Fruit fly (Drosophila melanogaster) whole organism, embryonic: ENCODE data around the gene Pits.

Source experiments
- Atf6 ChIP-seq: fragments of 200-800 bp; sonication (Bioruptor generic); IDR thresholded peaks from 2 replicates; pipeline ENCODE4 v1.3.6; 2022; ENCODE audit warnings: missing biosample characterization, missing genetic modification characterization
- CG10565 ChIP-seq: fragments of 200-800 bp; sonication (Bioruptor generic); optimal IDR thresholded peaks from 3 replicates; lab custom pipeline; 2016; ENCODE audit warnings: missing biosample characterization, mild to moderate bottlenecking, missing genetic modification characterization
- CG10654 ChIP-seq: fragments of 200-800 bp; sonication (Bioruptor generic); optimal IDR thresholded peaks from 2 replicates; lab custom pipeline; 2016; ENCODE audit warnings: missing biosample characterization, missing genetic modification characterization
- CG11247 ChIP-seq: fragments of 200-800 bp; sonication (Bioruptor generic); IDR thresholded peaks from 2 replicates; pipeline ENCODE4 v1.3.6; 2022; ENCODE audit warnings: missing biosample characterization, missing genetic modification characterization
- CG12391 ChIP-seq: fragments of 200-800 bp; sonication (Bioruptor generic); optimal IDR thresholded peaks from 3 replicates; lab custom pipeline; 2018; ENCODE audit warnings: missing biosample characterization, mild to moderate bottlenecking, missing genetic modification characterization, moderate library complexity
- CG12942 ChIP-seq: fragments of 200-800 bp; sonication (Bioruptor generic); optimal IDR thresholded peaks from 3 replicates; lab custom pipeline; 2016; ENCODE audit warnings: missing biosample characterization, missing genetic modification characterization
- CG15601 ChIP-seq: fragments of 200-800 bp; sonication (Bioruptor generic); optimal IDR thresholded peaks from 3 replicates; lab custom pipeline; 2019; ENCODE audit warnings: missing biosample characterization, mild to moderate bottlenecking, missing genetic modification characterization, moderate library complexity
- CG1647 ChIP-seq: fragments of 200-800 bp; sonication (Bioruptor generic); optimal IDR thresholded peaks from 3 replicates; lab custom pipeline; 2016; ENCODE audit warnings: missing biosample characterization, missing genetic modification characterization
- CG17829 ChIP-seq: fragments of 200-800 bp; optimal IDR thresholded peaks from 2 replicates; lab custom pipeline; 2019; ENCODE audit warnings: missing biosample characterization, mild to moderate bottlenecking, missing genetic modification characterization, moderate library complexity
- CG18262 ChIP-seq: fragments of 200-800 bp; optimal IDR thresholded peaks from 3 replicates; lab custom pipeline; 2019; ENCODE audit warnings: missing biosample characterization, mild to moderate bottlenecking, missing genetic modification characterization, moderate library complexity
- CG31388 ChIP-seq: fragments of 200-800 bp; sonication (Bioruptor generic); optimal IDR thresholded peaks from 2 replicates; lab custom pipeline; 2016; ENCODE audit warnings: missing biosample characterization, missing genetic modification characterization
- CG33213 ChIP-seq: fragments of 200-800 bp; sonication (Bioruptor generic); optimal IDR thresholded peaks from 3 replicates; lab custom pipeline; 2016; ENCODE audit warnings: missing biosample characterization, missing genetic modification characterization
- CG33557 ChIP-seq: fragments of 200-800 bp; sonication (Bioruptor generic); optimal IDR thresholded peaks from 2 replicates; lab custom pipeline; 2019; ENCODE audit warnings: missing biosample characterization, mild to moderate bottlenecking, missing genetic modification characterization, moderate library complexity
- CG34422 ChIP-seq: fragments of 200-800 bp; sonication (Bioruptor generic); IDR thresholded peaks from 3 replicates; pipeline ENCODE4 v1.3.6; 2022; ENCODE audit warnings: missing biosample characterization, missing genetic modification characterization
- CG3847 ChIP-seq: fragments of 200-800 bp; sonication (Bioruptor generic); IDR thresholded peaks from 2 replicates; pipeline ENCODE4 v1.3.6; 2022; ENCODE audit warnings: missing biosample characterization, missing genetic modification characterization
- CG42726 ChIP-seq: fragments of 200-800 bp; sonication (Bioruptor generic); IDR thresholded peaks from 2 replicates; pipeline ENCODE4 v1.3.6; 2022; ENCODE audit warnings: missing biosample characterization, missing genetic modification characterization; ENCODE audit not compliant: partially characterized antibody
- CG4404 ChIP-seq: fragments of 200-800 bp; sonication (Bioruptor generic); IDR thresholded peaks from 2 replicates; pipeline ENCODE4 v1.3.6; 2022; ENCODE audit warnings: missing biosample characterization, missing genetic modification characterization
- CG4617 ChIP-seq: fragments of 200-800 bp; sonication (Bioruptor generic); optimal IDR thresholded peaks from 3 replicates; lab custom pipeline; 2016; ENCODE audit warnings: missing biosample characterization, missing genetic modification characterization, borderline replicate concordance
- CG6175 ChIP-seq: fragments of 200-800 bp; sonication (Bioruptor generic); IDR thresholded peaks from 3 replicates; pipeline ENCODE4 v1.3.6; 2022; ENCODE audit warnings: missing biosample characterization, missing genetic modification characterization
- CG6854 ChIP-seq: fragments of 200-800 bp; sonication (Bioruptor generic); optimal IDR thresholded peaks from 3 replicates; lab custom pipeline; 2017; ENCODE audit warnings: missing biosample characterization, mild to moderate bottlenecking, missing genetic modification characterization
- CG9437 ChIP-seq: fragments of 200-800 bp; sonication (Bioruptor generic); optimal IDR thresholded peaks from 2 replicates; lab custom pipeline; 2018; ENCODE audit warnings: missing biosample characterization, mild to moderate bottlenecking, missing genetic modification characterization
- CG9797 ChIP-seq: fragments of 200-800 bp; sonication (Bioruptor generic); optimal IDR thresholded peaks from 3 replicates; lab custom pipeline; 2018; ENCODE audit warnings: missing biosample characterization, mild to moderate bottlenecking, missing genetic modification characterization
- CTCF ChIP-seq: fragments of 200-800 bp; sonication (Bioruptor generic); optimal IDR thresholded peaks from 2 replicates; lab custom pipeline; 2017; ENCODE audit warnings: missing biosample characterization, mild to moderate bottlenecking, missing genetic modification characterization, moderate library complexity
- Dbx ChIP-seq: fragments of 200-800 bp; sonication (Bioruptor generic); IDR thresholded peaks from 3 replicates; pipeline ENCODE4 v1.3.6; 2022; ENCODE audit warnings: missing biosample characterization, missing genetic modification characterization
- Dek ChIP-seq: fragments of 200-800 bp; sonication (Bioruptor generic); optimal IDR thresholded peaks from 3 replicates; lab custom pipeline; 2019; ENCODE audit warnings: missing biosample characterization, mild to moderate bottlenecking, missing genetic modification characterization, moderate library complexity
- Dfd ChIP-seq, 2 experiments: fragments of >200 bp; optimal IDR thresholded peaks; 2 replicates each; lab custom pipeline; 2017; ENCODE audit warnings: missing biosample characterization in 2 of 2, missing genetic modification characterization in 2 of 2
- E2f2 ChIP-seq: fragments of 200-800 bp; sonication (Bioruptor generic); IDR thresholded peaks from 2 replicates; pipeline ENCODE4 v1.3.6; 2022; ENCODE audit warnings: missing biosample characterization, missing genetic modification characterization
- HmgZ ChIP-seq: fragments of 200-800 bp; sonication (Bioruptor generic); optimal IDR thresholded peaks from 2 replicates; lab custom pipeline; 2018; ENCODE audit warnings: missing biosample characterization, mild to moderate bottlenecking, missing genetic modification characterization
- Lpt ChIP-seq: fragments of >200 bp; optimal IDR thresholded peaks from 2 replicates; lab custom pipeline; 2018; ENCODE audit warnings: missing biosample characterization, missing genetic modification characterization
- Max ChIP-seq: fragments of 200-800 bp; sonication (Bioruptor generic); optimal IDR thresholded peaks from 2 replicates; lab custom pipeline; 2016; ENCODE audit warnings: missing biosample characterization, mild to moderate bottlenecking, missing genetic modification characterization
- Opbp ChIP-seq: fragments of 200-800 bp; sonication (Bioruptor generic); IDR thresholded peaks from 3 replicates; pipeline ENCODE4 v1.3.6; 2022; ENCODE audit warnings: missing biosample characterization, missing genetic modification characterization; ENCODE audit not compliant: partially characterized antibody
- Sry-δ ChIP-seq: fragments of 200-800 bp; sonication (Bioruptor generic); optimal IDR thresholded peaks from 2 replicates; lab custom pipeline; 2016; ENCODE audit warnings: missing biosample characterization, missing genetic modification characterization
- al ChIP-seq: fragments of 200-800 bp; sonication (Bioruptor generic); IDR thresholded peaks from 2 replicates; pipeline ENCODE4 v1.3.6; 2022; ENCODE audit warnings: missing biosample characterization, missing genetic modification characterization
- bowl ChIP-seq: fragments of 200-800 bp; sonication (Bioruptor generic); IDR thresholded peaks from 2 replicates; pipeline ENCODE4 v1.3.6; 2022; ENCODE audit warnings: missing biosample characterization, missing genetic modification characterization
- dimm ChIP-seq: fragments of 200-800 bp; sonication (Bioruptor generic); IDR thresholded peaks from 2 replicates; pipeline ENCODE4 v1.3.6; 2022; ENCODE audit warnings: missing biosample characterization, missing genetic modification characterization
- dysf ChIP-seq: fragments of 200-800 bp; sonication (Bioruptor generic); IDR thresholded peaks from 3 replicates; pipeline ENCODE4 v1.3.6; 2022; ENCODE audit warnings: missing biosample characterization, missing genetic modification characterization
- eyg ChIP-seq: fragments of 200-800 bp; sonication (Bioruptor generic); optimal IDR thresholded peaks from 3 replicates; lab custom pipeline; 2016; ENCODE audit warnings: missing biosample characterization, missing genetic modification characterization
- fru ChIP-seq: fragments of >200 bp; optimal IDR thresholded peaks from 2 replicates; lab custom pipeline; 2017
- hth ChIP-seq: fragments of >200 bp; optimal IDR thresholded peaks from 2 replicates; lab custom pipeline; 2017; ENCODE audit warnings: inconsistent platforms
- lmd ChIP-seq: fragments of 200-800 bp; sonication (Bioruptor generic); IDR thresholded peaks from 2 replicates; pipeline ENCODE4 v1.3.6; 2022; ENCODE audit warnings: missing biosample characterization, missing genetic modification characterization
- mirr ChIP-seq: fragments of 200-800 bp; sonication (Bioruptor generic); optimal IDR thresholded peaks from 3 replicates; lab custom pipeline; 2018; ENCODE audit warnings: missing biosample characterization, mild to moderate bottlenecking, missing genetic modification characterization
- nerfin-2 ChIP-seq: fragments of 200-800 bp; sonication (Bioruptor generic); IDR thresholded peaks from 2 replicates; pipeline ENCODE4 v1.3.6; 2022; ENCODE audit warnings: missing biosample characterization, missing genetic modification characterization; ENCODE audit not compliant: partially characterized antibody
- phol ChIP-seq: fragments of 200-800 bp; sonication (Bioruptor generic); optimal IDR thresholded peaks from 3 replicates; lab custom pipeline; 2018; ENCODE audit warnings: missing biosample characterization, mild to moderate bottlenecking, missing genetic modification characterization, moderate library complexity
- pita ChIP-seq: fragments of 200-800 bp; sonication (Bioruptor generic); optimal IDR thresholded peaks from 2 replicates; lab custom pipeline; 2017; ENCODE audit warnings: missing biosample characterization, mild to moderate bottlenecking, missing genetic modification characterization
- ranshi ChIP-seq: fragments of 200-800 bp; sonication (Bioruptor generic); IDR thresholded peaks from 2 replicates; pipeline ENCODE4 v1.3.6; 2022; ENCODE audit warnings: missing biosample characterization, missing genetic modification characterization
- sd ChIP-seq: fragments of 200-800 bp; sonication (Bioruptor generic); optimal IDR thresholded peaks from 3 replicates; lab custom pipeline; 2018; ENCODE audit warnings: missing biosample characterization, mild to moderate bottlenecking, missing genetic modification characterization, moderate library complexity
- sima ChIP-seq: fragments of 200-800 bp; sonication (Bioruptor generic); optimal IDR thresholded peaks from 2 replicates; lab custom pipeline; 2016; ENCODE audit warnings: missing biosample characterization, missing genetic modification characterization
- slbo ChIP-seq: fragments of 200-800 bp; sonication (Bioruptor generic); IDR thresholded peaks from 2 replicates; pipeline ENCODE4 v1.3.6; 2022; ENCODE audit warnings: missing biosample characterization, missing genetic modification characterization
- slp2 ChIP-seq: fragments of 200-800 bp; sonication (Bioruptor generic); optimal IDR thresholded peaks from 2 replicates; lab custom pipeline; 2016; ENCODE audit warnings: missing biosample characterization, missing genetic modification characterization
- so ChIP-seq: fragments of 200-800 bp; sonication (Bioruptor generic); IDR thresholded peaks from 3 replicates; pipeline ENCODE4 v1.3.6; 2022; ENCODE audit warnings: missing biosample characterization, missing genetic modification characterization
- wek ChIP-seq: fragments of 200-800 bp; sonication (Bioruptor generic); optimal IDR thresholded peaks from 3 replicates; lab custom pipeline; 2018; ENCODE audit warnings: missing biosample characterization, mild to moderate bottlenecking, missing genetic modification characterization, moderate library complexity
- wor ChIP-seq: fragments of 200-800 bp; sonication (Bioruptor generic); IDR thresholded peaks from 2 replicates; pipeline ENCODE4 v1.3.6; 2022; ENCODE audit warnings: missing biosample characterization, missing genetic modification characterization

Gene Pits

DNA sequence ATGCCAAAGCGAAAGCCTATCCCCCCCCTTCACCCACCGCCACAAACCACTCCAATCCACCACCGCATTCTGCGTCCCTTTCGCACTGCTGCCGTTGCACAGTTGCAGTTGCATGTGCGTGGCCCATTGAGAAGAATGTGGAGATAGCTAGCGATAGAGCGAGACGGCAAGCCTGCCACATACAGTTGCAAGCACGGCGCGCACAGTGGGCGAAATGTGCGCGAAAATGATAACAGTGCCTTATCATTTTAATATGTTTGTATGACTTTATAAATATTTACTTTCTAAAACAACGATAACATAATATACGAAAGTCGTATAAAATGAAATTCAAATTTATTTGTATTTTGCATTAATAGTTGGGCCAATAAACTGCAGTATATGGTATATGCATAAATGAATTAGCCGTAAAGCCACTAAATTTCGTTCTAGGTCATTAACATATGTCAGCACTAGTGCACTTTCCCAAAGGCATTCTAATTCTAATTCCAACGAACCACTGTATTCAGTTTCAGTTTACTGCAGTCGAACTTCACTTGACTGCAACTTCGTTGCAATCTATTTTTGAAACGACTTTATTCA lies 7.1 kb downstream of the Pits start (continued):
- TF ChIP-seq HmgZ (tag; lab: Kevin White, UChicago) (no peak), mirr (no peak), Opbp (no peak), CG3847 (GFP tag; lab: Robert Waterston, UW) (no peak), phol (tag; lab: Kevin White, UChicago) (peak; percentile 87), CG9437 (peak; percentile 55), CG11247 (GFP tag; lab: Robert Waterston, UW) (no peak), hth (no peak), CG10565 (GFP tag; lab: Kevin White, UChicago) (no peak), Lpt (no peak), bowl (GFP tag; lab: Robert Waterston, UW) (no peak), CG34422 (GFP tag; lab: Robert Waterston, UW) (no peak), CG1647 (GFP tag; lab: Kevin White, UChicago) (no peak), CG12391 (peak; percentile 68), sima (GFP tag; lab: Kevin White, UChicago) (no peak), Sry-δ (GFP tag; lab: Kevin White, UChicago) (no peak), fru (lab: Kevin White, UChicago) (no peak), so (GFP tag; lab: Robert Waterston, UW) (peak; percentile 65; the same call in 1 of the 3 replicates), Dbx (GFP tag; lab: Robert Waterston, UW) (no peak), CG4617 (GFP tag; lab: Kevin White, UChicago) (peak; percentile 14), CG10654 (peak; percentile 38), Dek (tag; lab: Kevin White, UChicago) (no peak), eyg (GFP tag; lab: Kevin White, UChicago) (no peak), CG6854 (GFP tag; lab: Kevin White, UChicago) (no peak), CG31388 (GFP tag; lab: Kevin White, UChicago) (no peak), dysf (GFP tag; lab: Robert Waterston, UW) (peak; percentile 26; the same call in 1 of the 3 replicates), slp2 (GFP tag; lab: Kevin White, UChicago) (peak; percentile 51), nerfin-2 (GFP tag; lab: Robert Waterston, UW) (no peak), CG4404 (GFP tag; lab: Robert Waterston, UW) (peak; percentile 67), CTCF (GFP tag; lab: Kevin White, UChicago) (no peak), Atf6 (GFP tag; lab: Robert Waterston, UW) (no peak), wek (no peak), ranshi (peak; percentile 47; the same call in 1 of the 2 replicates), Max (peak; percentile 63), CG12942 (GFP tag; lab: Kevin White, UChicago) (peak; percentile 40), CG33557 (GFP tag; lab: Kevin White, UChicago) (peak; percentile 83), E2f2 (peak; percentile 18; the same call in 1 of the 2 replicates), pita (GFP tag; lab: Kevin White, UChicago) (no peak), lmd (GFP tag; lab: Robert Waterston, UW) (peak; percentile 52; the same call in 1 of the 2 replicates), CG17829 (tag; lab: Kevin White, UChicago) (peak; percentile 81), CG18262 (peak; percentile 92), sd (tag; lab: Kevin White, UChicago) (no peak), wor (GFP tag; lab: Robert Waterston, UW) (peak; percentile 33), slbo (GFP tag; lab: Robert Waterston, UW) (no peak), dimm (peak; percentile 25; the same call in 1 of the 2 replicates), CG6175 (GFP tag; lab: Robert Waterston, UW) (peak; percentile 37; the same call in 1 of the 3 replicates), al (GFP tag; lab: Robert Waterston, UW) (no peak), Dfd (GFP tag; optimal IDR thresholded peaks at IDR 0.05; lab: Kevin White, UChicago) (no peak), CG33213 (GFP tag; lab: Kevin White, UChicago) (peak; percentile 12), CG42726 (GFP tag; lab: Robert Waterston, UW) (no peak), CG15601 (peak; percentile 72), CG9797 (GFP tag; lab: Kevin White, UChicago) (no peak)
